Worm (Caenorhabditis elegans) whole organism, young adult: ENCODE data around the gene rars-1.

ENCODE experiments used
- B0019.2 ChIP-seq: fragments of 200-800 bp; sonication (Bioruptor generic); conservative IDR thresholded peaks from 2 replicates; pipeline ENCODE4 v1.3.6; 2022; ENCODE audit warnings: missing genetic modification reagents, missing genetic modification characterization, missing compliant biosample characterization
- B0035.1 ChIP-seq: sonication (generic microtip); optimal IDR thresholded peaks from 2 replicates; lab custom pipeline; 2016; ENCODE audit warnings: missing genetic modification characterization, mild to moderate bottlenecking, missing compliant biosample characterization, missing genotype, missing genetic modification reagents
- B0261.1 ChIP-seq: sonication (generic microtip); optimal IDR thresholded peaks from 2 replicates; lab custom pipeline; 2016; ENCODE audit warnings: mild to moderate bottlenecking, missing genetic modification characterization, moderate library complexity, missing compliant biosample characterization
- C17E4.6 ChIP-seq: fragments of 200-800 bp; sonication (Bioruptor generic); IDR thresholded peaks from 2 replicates; pipeline ENCODE4 v1.3.6; 2022; ENCODE audit warnings: missing genetic modification reagents, missing genetic modification characterization, missing compliant biosample characterization
- D2030.7 ChIP-seq: fragments of 200-800 bp; sonication (Bioruptor generic); IDR thresholded peaks from 2 replicates; pipeline ENCODE4 v1.3.6; 2022; ENCODE audit warnings: missing genetic modification reagents, missing genetic modification characterization, missing compliant biosample characterization
- F10E7.11 ChIP-seq: sonication (generic microtip); optimal IDR thresholded peaks from 2 replicates; lab custom pipeline; 2017; ENCODE audit warnings: mild to moderate bottlenecking, missing genetic modification characterization, moderate library complexity, missing compliant biosample characterization
- F22D6.2 ChIP-seq: sonication (generic microtip); optimal IDR thresholded peaks from 2 replicates; lab custom pipeline; 2016; ENCODE audit warnings: mild to moderate bottlenecking, missing genetic modification characterization, missing compliant biosample characterization
- F33H1.4 ChIP-seq: fragments of 200-800 bp; sonication (Bioruptor generic); IDR thresholded peaks from 2 replicates; pipeline ENCODE4 v1.3.6; 2022; ENCODE audit warnings: missing genetic modification reagents, missing genetic modification characterization, missing compliant biosample characterization
- F39B2.1 ChIP-seq: fragments of 200-800 bp; sonication (Bioruptor generic); IDR thresholded peaks from 2 replicates; pipeline ENCODE4 v1.3.6; 2022; ENCODE audit warnings: missing genetic modification reagents, missing genetic modification characterization, missing compliant biosample characterization
- F52B5.7 ChIP-seq: sonication (generic microtip); optimal IDR thresholded peaks from 2 replicates; lab custom pipeline; 2016; ENCODE audit warnings: mild to moderate bottlenecking, missing genetic modification characterization, missing compliant biosample characterization
- T26A5.8 ChIP-seq: sonication (generic microtip); optimal IDR thresholded peaks from 2 replicates; lab custom pipeline; 2016; ENCODE audit warnings: missing genetic modification characterization, missing compliant biosample characterization
- Y95B8A.8 ChIP-seq: fragments of 200-800 bp; sonication (Bioruptor generic); IDR thresholded peaks from 2 replicates; pipeline ENCODE4 v1.3.6; 2022; ENCODE audit warnings: missing genetic modification reagents, missing genetic modification characterization, missing compliant biosample characterization
- aptf-3 ChIP-seq: fragments of 200-800 bp; sonication (Bioruptor generic); IDR thresholded peaks from 2 replicates; pipeline ENCODE4 v1.3.6; 2022; ENCODE audit warnings: missing genetic modification characterization, missing compliant biosample characterization
- atf-7 ChIP-seq: sonication (generic microtip); optimal IDR thresholded peaks from 2 replicates; lab custom pipeline; 2017; ENCODE audit warnings: mild to moderate bottlenecking, missing genetic modification characterization, missing compliant biosample characterization
- cebp-1 ChIP-seq, 2 experiments: fragments of 200-800 bp in 1 of 2; sonication (Bioruptor generic) in 1 of 2; sonication (generic microtip) in 1 of 2; IDR thresholded peaks in 1 of 2; optimal IDR thresholded peaks in 1 of 2; 2 replicates each; pipeline versions ENCODE4 v1.3.6 to Lab custom; 2017 to 2022; ENCODE audit warnings: missing compliant biosample characterization in 2 of 2, missing genetic modification characterization in 2 of 2, mild to moderate bottlenecking in 1 of 2, missing genetic modification reagents in 1 of 2, moderate library complexity in 1 of 2
- cebp-2 ChIP-seq: fragments of 200-800 bp; sonication (Bioruptor generic); IDR thresholded peaks from 2 replicates; pipeline ENCODE4 v1.3.6; 2022; ENCODE audit warnings: missing genetic modification characterization, missing compliant biosample characterization
- ceh-27 ChIP-seq: fragments of 200-800 bp; sonication (Bioruptor generic); optimal IDR thresholded peaks from 2 replicates; lab custom pipeline; 2018; ENCODE audit warnings: mild to moderate bottlenecking, missing genetic modification characterization, moderate library complexity, missing compliant biosample characterization
- ceh-58 ChIP-seq: fragments of 200-800 bp; sonication (Bioruptor generic); IDR thresholded peaks from 2 replicates; pipeline ENCODE4 v1.3.6; 2022; ENCODE audit warnings: missing genetic modification characterization, missing compliant biosample characterization
- chd-7 ChIP-seq: sonication (generic microtip); optimal IDR thresholded peaks from 2 replicates; lab custom pipeline; 2016; ENCODE audit warnings: mild to moderate bottlenecking, missing genetic modification characterization, moderate library complexity, missing compliant biosample characterization
- dox-1 ChIP-seq: fragments of 200-800 bp; sonication (Bioruptor generic); IDR thresholded peaks from 2 replicates; pipeline ENCODE4 v1.3.6; 2022; ENCODE audit warnings: missing genetic modification reagents, missing genetic modification characterization, missing compliant biosample characterization
- efl-1 ChIP-seq: fragments of 150-350 bp; optimal IDR thresholded peaks from 2 replicates; lab custom pipeline; 2014; ENCODE audit warnings: missing biosample characterization, missing genetic modification reagents, missing genetic modification characterization
- egrh-3 ChIP-seq: fragments of 200-800 bp; sonication (Bioruptor generic); IDR thresholded peaks from 2 replicates; pipeline ENCODE4 v1.3.6; 2022; ENCODE audit warnings: missing genetic modification reagents, missing genetic modification characterization, missing compliant biosample characterization
- ekl-4 ChIP-seq: fragments of 200-800 bp; sonication (Bioruptor generic); IDR thresholded peaks from 2 replicates; pipeline ENCODE4 v1.3.6; 2022; ENCODE audit warnings: missing genetic modification reagents, missing genetic modification characterization, missing compliant biosample characterization
- ets-4 ChIP-seq: fragments of 200-800 bp; sonication (Bioruptor generic); optimal IDR thresholded peaks from 2 replicates; lab custom pipeline; 2018; ENCODE audit warnings: mild to moderate bottlenecking, missing genetic modification characterization, missing compliant biosample characterization
- hlh-26 ChIP-seq: fragments of 200-800 bp; sonication (Bioruptor generic); conservative IDR thresholded peaks from 2 replicates; pipeline ENCODE4 v1.3.6; 2022; ENCODE audit warnings: missing genetic modification reagents, missing genetic modification characterization, missing compliant biosample characterization
- hsf-1 ChIP-seq: fragments of 200-800 bp; sonication (Bioruptor generic); IDR thresholded peaks from 2 replicates; pipeline ENCODE4 v1.3.6; 2022; ENCODE audit warnings: missing genetic modification reagents, missing genetic modification characterization, missing compliant biosample characterization
- lag-1 ChIP-seq: fragments of 200-800 bp; sonication (Bioruptor generic); IDR thresholded peaks from 2 replicates; pipeline ENCODE4 v1.3.6; 2022; ENCODE audit warnings: missing genetic modification reagents, missing genetic modification characterization, missing compliant biosample characterization
- lin-40 ChIP-seq: sonication (generic microtip); optimal IDR thresholded peaks from 2 replicates; lab custom pipeline; 2016; ENCODE audit warnings: missing genetic modification characterization, mild to moderate bottlenecking, missing compliant biosample characterization, missing genotype, missing genetic modification reagents
- lsl-1 ChIP-seq: fragments of 200-800 bp; sonication (Bioruptor generic); optimal IDR thresholded peaks from 2 replicates; lab custom pipeline; 2018; ENCODE audit warnings: mild to moderate bottlenecking, missing genetic modification characterization, moderate library complexity, missing compliant biosample characterization
- madf-6 ChIP-seq: fragments of 200-800 bp; sonication (Bioruptor generic); IDR thresholded peaks from 2 replicates; pipeline ENCODE4 v1.3.6; 2022; ENCODE audit warnings: missing genetic modification reagents, missing genetic modification characterization, missing compliant biosample characterization
- madf-8 ChIP-seq: fragments of 200-800 bp; sonication (Bioruptor generic); conservative IDR thresholded peaks from 2 replicates; pipeline ENCODE4 v1.3.6; 2022; ENCODE audit warnings: missing genetic modification reagents, missing genetic modification characterization, missing compliant biosample characterization
- mel-28 ChIP-seq: sonication (generic microtip); optimal IDR thresholded peaks from 2 replicates; lab custom pipeline; 2016; ENCODE audit warnings: borderline replicate concordance, mild to moderate bottlenecking, missing genetic modification characterization, missing compliant biosample characterization
- nhr-120 ChIP-seq: fragments of 200-800 bp; sonication (Bioruptor generic); IDR thresholded peaks from 2 replicates; pipeline ENCODE4 v1.3.6; 2022; ENCODE audit warnings: missing genetic modification characterization, missing compliant biosample characterization
- nhr-179 ChIP-seq: sonication (generic microtip); optimal IDR thresholded peaks from 2 replicates; lab custom pipeline; 2016; ENCODE audit warnings: mild to moderate bottlenecking, missing genetic modification characterization, missing compliant biosample characterization
- nhr-80 ChIP-seq: sonication (generic microtip); optimal IDR thresholded peaks from 2 replicates; lab custom pipeline; 2016; ENCODE audit warnings: missing genetic modification characterization, missing compliant biosample characterization
- rec-8 ChIP-seq, 2 experiments: sonication (generic microtip); optimal IDR thresholded peaks; 2 replicates each; lab custom pipeline; 2016; ENCODE audit warnings: mild to moderate bottlenecking in 2 of 2, missing genetic modification characterization in 2 of 2, missing genetic modification reagents in 2 of 2, missing genotype in 2 of 2, missing biosample characterization in 1 of 2, missing compliant biosample characterization in 1 of 2, moderate library complexity in 1 of 2
- repo-1 ChIP-seq: sonication (generic microtip); optimal IDR thresholded peaks from 2 replicates; lab custom pipeline; 2017; ENCODE audit warnings: mild to moderate bottlenecking, missing genetic modification characterization, missing compliant biosample characterization
- sea-2 ChIP-seq: fragments of 200-800 bp; sonication (Bioruptor generic); IDR thresholded peaks from 2 replicates; pipeline ENCODE4 v1.3.6; 2022; ENCODE audit warnings: missing genetic modification characterization, missing compliant biosample characterization
- snpc-3.4 ChIP-seq: sonication (generic microtip); optimal IDR thresholded peaks from 2 replicates; lab custom pipeline; 2017; ENCODE audit warnings: missing genetic modification characterization, mild to moderate bottlenecking, missing compliant biosample characterization, antibody characterized with exemption, moderate library complexity, missing genotype, missing genetic modification reagents
- snpc-4 ChIP-seq, 5 experiments: fragments of 150-350 bp in 1 of 5; sonication (generic microtip) in 4 of 5; optimal IDR thresholded peaks; 2 replicates each; lab custom pipeline; 2014 to 2018; ENCODE audit warnings: missing genetic modification characterization in 5 of 5, missing biosample characterization in 3 of 5, antibody characterized with exemption in 2 of 5, mild to moderate bottlenecking in 2 of 5, missing compliant biosample characterization in 2 of 5, missing genotype in 2 of 5, moderate library complexity in 2 of 5, missing genetic modification reagents in 1 of 5
- sptf-2 ChIP-seq: fragments of 200-800 bp; sonication (Bioruptor generic); optimal IDR thresholded peaks from 2 replicates; lab custom pipeline; 2018; ENCODE audit warnings: mild to moderate bottlenecking, missing genetic modification characterization, missing compliant biosample characterization
- tbx-9 ChIP-seq: sonication (generic microtip); optimal IDR thresholded peaks from 2 replicates; lab custom pipeline; 2016; ENCODE audit warnings: borderline replicate concordance, missing genetic modification characterization, inconsistent platforms, missing compliant biosample characterization
- unc-130 ChIP-seq: sonication (generic microtip); optimal IDR thresholded peaks from 2 replicates; lab custom pipeline; 2016; ENCODE audit warnings: missing genetic modification reagents, missing genetic modification characterization, missing compliant biosample characterization
- xnd-1 ChIP-seq: sonication (generic microtip); optimal IDR thresholded peaks from 2 replicates; lab custom pipeline; 2016; ENCODE audit warnings: missing genotype, missing genetic modification reagents, missing genetic modification characterization, missing compliant biosample characterization
- zim-3 ChIP-seq: sonication (generic microtip); optimal IDR thresholded peaks from 2 replicates; lab custom pipeline; 2017; ENCODE audit warnings: mild to moderate bottlenecking, missing genetic modification characterization, moderate library complexity, missing compliant biosample characterization
- ztf-18 ChIP-seq: sonication (generic microtip); optimal IDR thresholded peaks from 2 replicates; lab custom pipeline; 2016; ENCODE audit warnings: missing genotype, mild to moderate bottlenecking, missing genetic modification characterization, missing compliant biosample characterization
- ztf-25 ChIP-seq: fragments of 200-800 bp; sonication (Bioruptor generic); IDR thresholded peaks from 2 replicates; pipeline ENCODE4 v1.3.6; 2022; ENCODE audit warnings: missing genetic modification reagents, missing genetic modification characterization, missing compliant biosample characterization
- ztf-3 ChIP-seq: fragments of 200-800 bp; sonication (Bioruptor generic); optimal IDR thresholded peaks from 2 replicates; lab custom pipeline; 2018; ENCODE audit warnings: mild to moderate bottlenecking, missing genetic modification characterization, missing compliant biosample characterization
- ztf-6 ChIP-seq: fragments of 200-800 bp; sonication (Bioruptor generic); IDR thresholded peaks from 2 replicates; pipeline ENCODE4 v1.3.6; 2022; ENCODE audit warnings: missing genetic modification reagents, missing genetic modification characterization, missing compliant biosample characterization

Gene rars-1

ce11 chrIII:4900260-4900659, 16.7 kb downstream of the rars-1 start, which contains the start of gene tag-340:
TSS of gene tag-340 (plus strand) at chrIII:4900508.
- TF ChIP-seq ekl-4 (GFP tag; lab: Robert Waterston, UW) = no peak
- no peak for TF ChIP-seq chd-7 (tag; lab: Kevin White, UChicago)
- no peak for TF ChIP-seq C17E4.6 (GFP tag; lab: Robert Waterston, UW)
- TF ChIP-seq Y95B8A.8 (GFP tag; lab: Robert Waterston, UW) = no peak
- TF ChIP-seq nhr-120 (GFP tag; lab: Robert Waterston, UW) = no peak
- no peak for TF ChIP-seq tbx-9 (tag; lab: Kevin White, UChicago)
- TF ChIP-seq nhr-80 (tag; lab: Kevin White, UChicago) = no peak
- TF ChIP-seq B0261.1 (tag; lab: Kevin White, UChicago) = no peak
- TF ChIP-seq ztf-6 (GFP tag; lab: Robert Waterston, UW) = no peak
- no peak for TF ChIP-seq cebp-2 (GFP tag; lab: Robert Waterston, UW)
- TF ChIP-seq ztf-3 (GFP tag; lab: Kevin White, UChicago) = no peak
- no peak for TF ChIP-seq hlh-26
- no peak for TF ChIP-seq sea-2
- peak; percentile 88 for TF ChIP-seq lsl-1 (GFP tag; lab: Kevin White, UChicago)
- TF ChIP-seq B0035.1 (tag; lab: Kevin White, UChicago) = no peak
- TF ChIP-seq F39B2.1 (GFP tag; lab: Robert Waterston, UW) = no peak
- no peak for TF ChIP-seq F22D6.2 (tag; lab: Kevin White, UChicago)
- TF ChIP-seq lag-1 (GFP tag; lab: Robert Waterston, UW) = no peak
- TF ChIP-seq sptf-2 (GFP tag; lab: Kevin White, UChicago) = no peak
- no peak for TF ChIP-seq atf-7 (tag; lab: Kevin White, UChicago)
- no peak for TF ChIP-seq unc-130
- peak; percentile 63 for TF ChIP-seq D2030.7 (GFP tag; lab: Robert Waterston, UW)
- TF ChIP-seq hsf-1 = no peak
- no peak for TF ChIP-seq rec-8 (tag; optimal IDR thresholded peaks at IDR 0.05; lab: Kevin White, UChicago)
- no peak for TF ChIP-seq ets-4 (GFP tag; lab: Kevin White, UChicago)
- no peak for TF ChIP-seq ceh-27 (GFP tag; lab: Kevin White, UChicago)
- TF ChIP-seq snpc-4 (GFP tag; optimal IDR thresholded peaks at IDR 0.05; lab: Kevin White, UChicago) = no peak
- no peak for TF ChIP-seq snpc-4 (tag; optimal IDR thresholded peaks at IDR 0.05; lab: Kevin White, UChicago)
- peak; percentile 23 for TF ChIP-seq efl-1 (GFP tag; lab: Kevin White, UChicago)
- no peak for TF ChIP-seq dox-1 (GFP tag; lab: Robert Waterston, UW)
- TF ChIP-seq ceh-58 = no peak
- no peak for TF ChIP-seq nhr-179
- peak; percentile 90 for TF ChIP-seq F33H1.4
- TF ChIP-seq repo-1 (tag; lab: Kevin White, UChicago) = no peak
- peak; percentile 85 for TF ChIP-seq madf-6 (GFP tag; lab: Robert Waterston, UW)
- no peak for TF ChIP-seq T26A5.8 (tag; lab: Kevin White, UChicago)
- TF ChIP-seq F52B5.7 = no peak
- no peak for TF ChIP-seq F10E7.11
- no peak for TF ChIP-seq ztf-25 (GFP tag; lab: Robert Waterston, UW)
- no peak for TF ChIP-seq ztf-18 (tag; lab: Kevin White, UChicago)
- TF ChIP-seq xnd-1 = peak; percentile 51
- TF ChIP-seq snpc-3.4 (tag; lab: Kevin White, UChicago) = peak; percentile 63
- TF ChIP-seq madf-8 = peak; percentile 47; the same call in 1 of the 2 replicates
- TF ChIP-seq mel-28 (tag; lab: Kevin White, UChicago) = no peak
- no peak for TF ChIP-seq zim-3 (tag; lab: Kevin White, UChicago)
- TF ChIP-seq egrh-3 (GFP tag; lab: Robert Waterston, UW) = no peak
- no peak for TF ChIP-seq cebp-1 (GFP tag; IDR thresholded peaks at IDR 0.05; lab: Robert Waterston, UW)
- no peak for TF ChIP-seq cebp-1 (tag; optimal IDR thresholded peaks at IDR 0.05; lab: Kevin White, UChicago)
- no peak for TF ChIP-seq aptf-3 (GFP tag; lab: Robert Waterston, UW)
- no peak for TF ChIP-seq lin-40 (tag; lab: Kevin White, UChicago)
- no peak for TF ChIP-seq B0019.2 (GFP tag; lab: Robert Waterston, UW)
